Worm (Caenorhabditis elegans) whole organism, L1 larva: ENCODE measurements around the gene D1005.2.
A peak's percentile ranks its signal among the peaks of the same experiment; 100 is the strongest.

ENCODE experiments used
- F16B12.6 ChIP-seq: fragments of 150-350 bp; optimal IDR thresholded peaks from 2 replicates; lab custom pipeline; 2014; ENCODE audit warnings: missing biosample characterization, missing genetic modification characterization
- aha-1 ChIP-seq: fragments of 150-350 bp; optimal IDR thresholded peaks from 2 replicates; lab custom pipeline; 2014; ENCODE audit warnings: missing biosample characterization, missing genetic modification characterization
- ama-1 ChIP-seq: fragments of 150-350 bp; optimal IDR thresholded peaks from 2 replicates; lab custom pipeline; 2014
- ceh-8 ChIP-seq: fragments of 200-800 bp; sonication (Bioruptor generic); optimal IDR thresholded peaks from 2 replicates; lab custom pipeline; 2018; ENCODE audit warnings: mild to moderate bottlenecking, missing genetic modification characterization, moderate library complexity, missing compliant biosample characterization
- ceh-82 ChIP-seq, 3 experiments: fragments of 150-350 bp in 1 of 3; sonication (generic microtip) in 2 of 3; optimal IDR thresholded peaks; 2 replicates each; lab custom pipeline; 2014 to 2017; ENCODE audit warnings: missing biosample characterization in 3 of 3, missing genetic modification characterization in 3 of 3
- ceh-88 ChIP-seq: fragments of 200-800 bp; sonication (Bioruptor generic); IDR thresholded peaks from 2 replicates; pipeline ENCODE4 v1.3.6; 2022; ENCODE audit warnings: missing genetic modification characterization, missing compliant biosample characterization
- ces-1 ChIP-seq: fragments of 150-350 bp; optimal IDR thresholded peaks from 2 replicates; lab custom pipeline; 2014; ENCODE audit warnings: missing biosample characterization, missing genetic modification reagents, missing genetic modification characterization
- dpl-1 ChIP-seq, 3 experiments: fragments of 150-350 bp in 2 of 3; sonication (generic microtip) in 1 of 3; optimal IDR thresholded peaks; 2 replicates each; lab custom pipeline; 2014 to 2017; ENCODE audit warnings: missing biosample characterization in 3 of 3, missing genetic modification characterization in 3 of 3, missing genetic modification reagents in 3 of 3
- efl-1 ChIP-seq, 4 experiments: fragments of 150-350 bp; optimal IDR thresholded peaks in 3 of 4; peaks in 1 of 4; 1 replicate in 1 of 4; 2 replicates in 3 of 4; lab custom pipeline; 2014; ENCODE audit warnings: missing biosample characterization in 2 of 4, missing genetic modification characterization in 2 of 4, missing genetic modification reagents in 2 of 4
- efl-3 ChIP-seq: fragments of 200-800 bp; sonication (Bioruptor generic); optimal IDR thresholded peaks from 2 replicates; lab custom pipeline; 2018; ENCODE audit warnings: mild to moderate bottlenecking, missing genetic modification characterization, missing compliant biosample characterization
- egl-27 ChIP-seq, 2 experiments: fragments of 150-350 bp in 1 of 2; sonication (generic microtip); optimal IDR thresholded peaks; 3 replicates each; lab custom pipeline; 2017 to 2018; ENCODE audit warnings: missing biosample characterization in 2 of 2, missing genetic modification characterization in 2 of 2, missing genetic modification reagents in 2 of 2
- elt-2 ChIP-seq: sonication (generic microtip); optimal IDR thresholded peaks from 2 replicates; lab custom pipeline; 2016; ENCODE audit warnings: missing genetic modification characterization, mild to moderate bottlenecking, inconsistent platforms, missing compliant biosample characterization, missing genetic modification reagents
- elt-3 ChIP-seq, 6 experiments: fragments of 150-350 bp in 1 of 6; sonication (generic microtip); optimal IDR thresholded peaks; 2 replicates each; lab custom pipeline; 2017 to 2018; ENCODE audit warnings: missing biosample characterization in 6 of 6, missing genetic modification characterization in 6 of 6, inconsistent platforms in 1 of 6
- ets-5 ChIP-seq: fragments of 200-800 bp; sonication (Bioruptor generic); IDR thresholded peaks from 2 replicates; pipeline ENCODE4 v1.3.6; 2022; ENCODE audit warnings: missing genetic modification characterization, missing compliant biosample characterization
- fkh-4 ChIP-seq: sonication (generic microtip); optimal IDR thresholded peaks from 2 replicates; lab custom pipeline; 2016; ENCODE audit warnings: missing compliant biosample characterization, missing genetic modification characterization, borderline replicate concordance
- fkh-8 ChIP-seq: sonication (generic microtip); optimal IDR thresholded peaks from 2 replicates; lab custom pipeline; 2016; ENCODE audit warnings: mild to moderate bottlenecking, missing genetic modification characterization, missing compliant biosample characterization
- grh-1 ChIP-seq: fragments of 200-800 bp; sonication (Bioruptor generic); IDR thresholded peaks from 2 replicates; pipeline ENCODE4 v1.3.6; 2022; ENCODE audit warnings: missing genetic modification reagents, missing genetic modification characterization, missing compliant biosample characterization
- hlh-4 ChIP-seq: sonication (generic microtip); optimal IDR thresholded peaks from 2 replicates; lab custom pipeline; 2016; ENCODE audit warnings: mild to moderate bottlenecking, missing genetic modification characterization, missing compliant biosample characterization
- hpl-2 ChIP-seq: fragments of 150-350 bp; optimal IDR thresholded peaks from 2 replicates; lab custom pipeline; 2014; ENCODE audit warnings: missing biosample characterization, missing genetic modification reagents, missing genetic modification characterization
- irx-1 ChIP-seq: sonication (generic microtip); optimal IDR thresholded peaks from 2 replicates; lab custom pipeline; 2016; ENCODE audit warnings: missing genetic modification characterization, missing compliant biosample characterization
- isw-1 ChIP-seq: fragments of 200-800 bp; sonication (Bioruptor generic); IDR thresholded peaks from 2 replicates; pipeline ENCODE4 v1.3.6; 2022; ENCODE audit warnings: missing genetic modification characterization, missing compliant biosample characterization
- lin-13 ChIP-seq: fragments of 150-350 bp; optimal IDR thresholded peaks from 2 replicates; lab custom pipeline; 2014; ENCODE audit warnings: missing biosample characterization, missing genetic modification reagents, missing genetic modification characterization
- lin-14 ChIP-seq: fragments of 200-800 bp; sonication (Bioruptor generic); optimal IDR thresholded peaks from 2 replicates; lab custom pipeline; 2018; ENCODE audit warnings: mild to moderate bottlenecking, missing genetic modification characterization, moderate library complexity, missing compliant biosample characterization
- lin-15B ChIP-seq: fragments of 150-350 bp; sonication (generic microtip); optimal IDR thresholded peaks from 3 replicates; lab custom pipeline; 2014; ENCODE audit warnings: missing biosample characterization, missing genetic modification characterization
- lin-35 ChIP-seq, 2 experiments: fragments of 150-350 bp; optimal IDR thresholded peaks; 2 replicates each; lab custom pipeline; 2014; ENCODE audit warnings: missing biosample characterization in 2 of 2, missing genetic modification characterization in 2 of 2, missing genetic modification reagents in 2 of 2
- lsy-2 ChIP-seq, 2 experiments: fragments of 150-350 bp; optimal IDR thresholded peaks; 2 replicates each; lab custom pipeline; 2014; ENCODE audit warnings: missing biosample characterization in 2 of 2, missing genetic modification characterization in 2 of 2
- mdl-1 ChIP-seq, 2 experiments: fragments of 150-350 bp; optimal IDR thresholded peaks; 2 replicates each; lab custom pipeline; 2014 to 2017; ENCODE audit warnings: missing biosample characterization in 2 of 2, missing genetic modification characterization in 2 of 2, inconsistent platforms in 1 of 2
- nhr-11 ChIP-seq: fragments of 150-350 bp; optimal IDR thresholded peaks from 2 replicates; lab custom pipeline; 2014; ENCODE audit warnings: missing biosample characterization, missing genetic modification characterization
- nhr-12 ChIP-seq: sonication (generic microtip); optimal IDR thresholded peaks from 2 replicates; lab custom pipeline; 2017; ENCODE audit warnings: missing biosample characterization, missing genetic modification characterization
- nhr-237 ChIP-seq: fragments of 150-350 bp; optimal IDR thresholded peaks from 2 replicates; lab custom pipeline; 2014; ENCODE audit warnings: missing biosample characterization, missing genetic modification characterization
- nhr-47 ChIP-seq: sonication (generic microtip); optimal IDR thresholded peaks from 2 replicates; lab custom pipeline; 2016; ENCODE audit warnings: mild to moderate bottlenecking, missing genetic modification characterization, moderate library complexity, missing compliant biosample characterization
- nhr-76 ChIP-seq: sonication (generic microtip); optimal IDR thresholded peaks from 2 replicates; lab custom pipeline; 2017; ENCODE audit warnings: missing biosample characterization, missing genetic modification characterization
- nhr-77 ChIP-seq: fragments of 150-350 bp; optimal IDR thresholded peaks from 2 replicates; lab custom pipeline; 2014; ENCODE audit warnings: missing biosample characterization, missing genetic modification characterization
- nhr-84 ChIP-seq: sonication (generic microtip); optimal IDR thresholded peaks from 2 replicates; lab custom pipeline; 2017; ENCODE audit warnings: missing biosample characterization, missing genetic modification characterization
- nhr-85 ChIP-seq: sonication (generic microtip); peaks from one replicate; lab custom pipeline; 2016; ENCODE audit warnings: missing genetic modification characterization, inconsistent platforms, missing compliant biosample characterization
- nhr-90 ChIP-seq: sonication (generic microtip); optimal IDR thresholded peaks from 2 replicates; lab custom pipeline; 2016; ENCODE audit warnings: mild to moderate bottlenecking, missing genetic modification characterization, missing compliant biosample characterization; ENCODE audit not compliant: poor library complexity
- pax-3 ChIP-seq: fragments of 200-800 bp; sonication (Bioruptor generic); optimal IDR thresholded peaks from 2 replicates; lab custom pipeline; 2018; ENCODE audit warnings: mild to moderate bottlenecking, missing genetic modification characterization, moderate library complexity, missing compliant biosample characterization
- pqm-1 ChIP-seq: sonication (generic microtip); optimal IDR thresholded peaks from 3 replicates; lab custom pipeline; 2017; ENCODE audit warnings: missing biosample characterization, missing genetic modification characterization
- skn-1 ChIP-seq: fragments of 150-350 bp; optimal IDR thresholded peaks from 2 replicates; lab custom pipeline; 2014; ENCODE audit warnings: missing biosample characterization, missing genetic modification characterization
- snu-23 ChIP-seq: sonication (generic microtip); optimal IDR thresholded peaks from 2 replicates; lab custom pipeline; 2016; ENCODE audit warnings: missing genetic modification characterization, missing compliant biosample characterization
- sox-4 ChIP-seq: sonication (generic microtip); optimal IDR thresholded peaks from 2 replicates; lab custom pipeline; 2016; ENCODE audit warnings: missing genetic modification characterization, missing compliant biosample characterization
- sptf-1 ChIP-seq: fragments of 150-350 bp; optimal IDR thresholded peaks from 2 replicates; lab custom pipeline; 2014; ENCODE audit warnings: missing biosample characterization, missing genetic modification characterization
- sup-37 ChIP-seq: fragments of 200-800 bp; sonication (Bioruptor generic); optimal IDR thresholded peaks from 2 replicates; lab custom pipeline; 2018; ENCODE audit warnings: mild to moderate bottlenecking, missing genetic modification characterization, missing compliant biosample characterization
- swsn-7 ChIP-seq: sonication (generic microtip); optimal IDR thresholded peaks from 2 replicates; lab custom pipeline; 2016; ENCODE audit warnings: missing genetic modification characterization, missing compliant biosample characterization
- tbx-2 ChIP-seq: sonication (generic microtip); optimal IDR thresholded peaks from 2 replicates; lab custom pipeline; 2016; ENCODE audit warnings: missing genetic modification characterization, missing compliant biosample characterization
- tlp-1 ChIP-seq: fragments of 150-350 bp; optimal IDR thresholded peaks from 2 replicates; lab custom pipeline; 2014; ENCODE audit warnings: missing biosample characterization, missing genetic modification characterization
- unc-62 ChIP-seq: fragments of 150-350 bp; optimal IDR thresholded peaks from 2 replicates; lab custom pipeline; 2014; ENCODE audit warnings: missing biosample characterization, missing genetic modification reagents, missing genetic modification characterization
- unc-98 ChIP-seq: fragments of 200-800 bp; sonication (Bioruptor generic); IDR thresholded peaks from 2 replicates; pipeline ENCODE4 v1.3.6; 2022; ENCODE audit warnings: missing genetic modification characterization, missing compliant biosample characterization
- vab-15 ChIP-seq: sonication (generic microtip); optimal IDR thresholded peaks from 2 replicates; lab custom pipeline; 2017; ENCODE audit warnings: missing genotype, mild to moderate bottlenecking, missing genetic modification characterization, missing compliant biosample characterization
- zag-1 ChIP-seq: fragments of 150-350 bp; optimal IDR thresholded peaks from 2 replicates; lab custom pipeline; 2014; ENCODE audit warnings: missing biosample characterization, missing genetic modification characterization
- zip-4 ChIP-seq: fragments of 200-800 bp; sonication (Bioruptor generic); optimal IDR thresholded peaks from 2 replicates; lab custom pipeline; 2018; ENCODE audit warnings: mild to moderate bottlenecking, missing genetic modification characterization, moderate library complexity, missing compliant biosample characterization
- ztf-11 ChIP-seq, 2 experiments: sonication (generic microtip); optimal IDR thresholded peaks; 2 replicates each; lab custom pipeline; 2016 to 2017; ENCODE audit warnings: missing genetic modification characterization in 2 of 2, missing biosample characterization in 1 of 2, missing compliant biosample characterization in 1 of 2
- ztf-4 ChIP-seq: fragments of 150-350 bp; optimal IDR thresholded peaks from 2 replicates; lab custom pipeline; 2014; ENCODE audit warnings: missing biosample characterization, missing genetic modification characterization

D1005.2 gene

DNA sequence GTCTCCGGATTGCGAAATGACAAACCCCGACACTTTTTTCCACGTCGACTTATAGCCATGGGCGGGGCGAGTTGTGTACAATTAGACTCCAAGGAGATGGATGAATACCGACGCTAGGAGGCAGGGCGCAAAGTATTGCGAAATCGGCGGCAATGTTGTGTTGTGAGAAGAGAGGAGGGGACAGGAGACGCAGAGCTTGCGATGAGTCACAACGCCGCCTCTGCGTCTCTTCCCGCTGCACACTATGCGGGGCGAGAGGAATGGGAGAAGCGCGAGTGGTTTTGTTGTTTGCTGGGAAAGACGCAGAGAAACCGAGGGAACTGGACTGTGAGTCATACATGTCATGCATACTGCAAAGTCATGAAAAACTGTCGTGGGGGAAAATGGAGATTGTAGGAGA lies 4.4 kb upstream of the D1005.2 start:
- TF ChIP-seq snu-23 (GFP tag; lab: Kevin White, UChicago): peak; percentile 94
- TF ChIP-seq ces-1 (GFP tag; lab: Kevin White, UChicago): no peak
- TF ChIP-seq ztf-11 (tag; optimal IDR thresholded peaks at IDR 0.05; lab: Kevin White, UChicago): peak in 1 of 2 experiments; percentile 64
- TF ChIP-seq efl-1 (optimal IDR thresholded peaks at IDR 0.05; lab: Kevin White, UChicago): peak; percentile 64 to 87
- TF ChIP-seq efl-1 (GFP tag; optimal IDR thresholded peaks at IDR 0.05 in 1 of 2; lab: Kevin White, UChicago): peak; percentile 6 to 95
- TF ChIP-seq lin-14 (GFP tag; lab: Kevin White, UChicago): peak; percentile 97
- TF ChIP-seq vab-15 (tag; lab: Kevin White, UChicago): no peak
- no peak for TF ChIP-seq tlp-1
- peak; percentile 55 for TF ChIP-seq sup-37 (GFP tag; lab: Kevin White, UChicago)
- TF ChIP-seq nhr-84 (tag; lab: Kevin White, UChicago): no peak
- peak; percentile 74 to 83 for TF ChIP-seq lin-35 (GFP tag; optimal IDR thresholded peaks at IDR 0.05; lab: Kevin White, UChicago)
- peak; percentile 76 for TF ChIP-seq ztf-4 (tag; lab: Kevin White, UChicago)
- peak; percentile 96 for TF ChIP-seq fkh-8
- TF ChIP-seq swsn-7 (tag; lab: Kevin White, UChicago): peak; percentile 87
- TF ChIP-seq unc-98 (GFP tag; lab: Robert Waterston, UW): peak; percentile 14; the same call in 1 of the 2 replicates
- TF ChIP-seq elt-3 (tag; optimal IDR thresholded peaks at IDR 0.05; lab: Kevin White, UChicago): peak in 3 of 6 experiments; percentile 37 to 85 (median 60)
- peak; percentile 37 for TF ChIP-seq ceh-8 (GFP tag; lab: Kevin White, UChicago)
- peak; percentile 17 for TF ChIP-seq zag-1
- peak in 2 of 3 experiments; percentile 42 to 48 for TF ChIP-seq dpl-1 (GFP tag; optimal IDR thresholded peaks at IDR 0.05; lab: Kevin White, UChicago)
- TF ChIP-seq ceh-82 (tag; optimal IDR thresholded peaks at IDR 0.05; lab: Kevin White, UChicago): peak; percentile 91 to 94 (median 93)
- peak; percentile 90 for TF ChIP-seq nhr-47 (tag; lab: Kevin White, UChicago)
- TF ChIP-seq nhr-12 (tag; lab: Kevin White, UChicago): no peak
- no peak for TF ChIP-seq lin-15B
- TF ChIP-seq ceh-88 (GFP tag; lab: Robert Waterston, UW): peak; percentile 25; the same call in 1 of the 2 replicates
- no peak for TF ChIP-seq ets-5 (GFP tag; lab: Robert Waterston, UW)
- peak; percentile 98 for TF ChIP-seq nhr-85
- peak; percentile 61 for TF ChIP-seq elt-2 (tag; lab: Kevin White, UChicago)
- TF ChIP-seq mdl-1 (tag; optimal IDR thresholded peaks at IDR 0.05; lab: Kevin White, UChicago): peak in 1 of 2 experiments; percentile 87
- TF ChIP-seq nhr-11 (tag; lab: Kevin White, UChicago): peak; percentile 60
- TF ChIP-seq lsy-2 (tag; optimal IDR thresholded peaks at IDR 0.05; lab: Kevin White, UChicago): peak; percentile 77 to 84
- TF ChIP-seq aha-1 (tag; lab: Kevin White, UChicago): peak; percentile 30
- TF ChIP-seq fkh-4 (tag; lab: Kevin White, UChicago): no peak
- TF ChIP-seq unc-62 (GFP tag; lab: Kevin White, UChicago): no peak
- no peak for TF ChIP-seq ama-1 (lab: Kevin White, UChicago)
- peak; percentile 81 for TF ChIP-seq isw-1 (GFP tag; lab: Robert Waterston, UW)
- peak; percentile 86 for TF ChIP-seq grh-1 (GFP tag; lab: Robert Waterston, UW)
- no peak for TF ChIP-seq nhr-76 (tag; lab: Kevin White, UChicago)
- peak; percentile 79 for TF ChIP-seq nhr-237 (tag; lab: Kevin White, UChicago)
- peak; percentile 64 for TF ChIP-seq irx-1 (tag; lab: Kevin White, UChicago)
- TF ChIP-seq pqm-1 (tag; lab: Kevin White, UChicago): peak; percentile 78
- peak; percentile 84 for TF ChIP-seq nhr-90 (tag; lab: Kevin White, UChicago)
- peak; percentile 77 for TF ChIP-seq hpl-2
- no peak for TF ChIP-seq hlh-4 (tag; lab: Kevin White, UChicago)
- peak; percentile 68 for TF ChIP-seq lin-13 (GFP tag; lab: Kevin White, UChicago)
- TF ChIP-seq sptf-1 (tag; lab: Kevin White, UChicago): no peak
- peak; percentile 55 to 81 for TF ChIP-seq egl-27 (tag; optimal IDR thresholded peaks at IDR 0.05; lab: Kevin White, UChicago)
- TF ChIP-seq pax-3 (tag; lab: Kevin White, UChicago): peak; percentile 78
- TF ChIP-seq efl-3 (GFP tag; lab: Kevin White, UChicago): no peak
- peak; percentile 73 for TF ChIP-seq sox-4 (tag; lab: Kevin White, UChicago)
- TF ChIP-seq tbx-2: peak; percentile 87
- peak; percentile 67 for TF ChIP-seq nhr-77 (tag; lab: Kevin White, UChicago)
- TF ChIP-seq zip-4: peak; percentile 100
- peak; percentile 51 for TF ChIP-seq F16B12.6 (tag; lab: Kevin White, UChicago)
- TF ChIP-seq skn-1 (tag; lab: Kevin White, UChicago): peak; percentile 99
